Fruit fly (Drosophila melanogaster) whole organism, embryonic: ENCODE results near the gene Bet5.

Experiments
- Abd-B ChIP-seq: fragments of 200-800 bp; sonication (Bioruptor generic); optimal IDR thresholded peaks from 2 replicates; lab custom pipeline; 2018; ENCODE audit warnings: missing biosample characterization, mild to moderate bottlenecking, missing genetic modification characterization, moderate library complexity
- Bdp1 ChIP-seq: fragments of 200-800 bp; sonication (Bioruptor generic); optimal IDR thresholded peaks from 3 replicates; lab custom pipeline; 2016; ENCODE audit warnings: missing biosample characterization, missing genetic modification characterization
- Blimp-1 ChIP-seq: fragments of 200-800 bp; sonication (Bioruptor generic); optimal IDR thresholded peaks from 3 replicates; lab custom pipeline; 2018; ENCODE audit warnings: missing biosample characterization, missing genetic modification characterization, mild to moderate bottlenecking, moderate library complexity, missing genetic modification reagents
- CG10654 ChIP-seq: fragments of 200-800 bp; sonication (Bioruptor generic); optimal IDR thresholded peaks from 2 replicates; lab custom pipeline; 2016; ENCODE audit warnings: missing biosample characterization, missing genetic modification characterization
- CG11696 ChIP-seq: fragments of 200-800 bp; sonication (Bioruptor generic); IDR thresholded peaks from 2 replicates; pipeline ENCODE4 v1.3.6; 2022; ENCODE audit warnings: missing biosample characterization, missing genetic modification characterization
- CG14014 ChIP-seq: fragments of 200-800 bp; sonication (Bioruptor generic); IDR thresholded peaks from 2 replicates; pipeline ENCODE4 v1.3.6; 2022; ENCODE audit warnings: missing biosample characterization, missing genetic modification characterization
- CG14441 ChIP-seq: fragments of 200-800 bp; sonication (Bioruptor generic); IDR thresholded peaks from 2 replicates; pipeline ENCODE4 v1.3.6; 2022; ENCODE audit warnings: missing biosample characterization, missing genetic modification characterization
- CG17359 ChIP-seq: fragments of 200-800 bp; sonication (Bioruptor generic); optimal IDR thresholded peaks from 3 replicates; lab custom pipeline; 2018; ENCODE audit warnings: missing biosample characterization, mild to moderate bottlenecking, missing genetic modification characterization, moderate library complexity
- CG1792 ChIP-seq: fragments of 200-800 bp; sonication (Bioruptor generic); optimal IDR thresholded peaks from 2 replicates; lab custom pipeline; 2016; ENCODE audit warnings: missing biosample characterization, missing genetic modification characterization
- CG18599 ChIP-seq: fragments of 200-800 bp; sonication (Bioruptor generic); optimal IDR thresholded peaks from 3 replicates; lab custom pipeline; 2017; ENCODE audit warnings: missing biosample characterization, missing genetic modification characterization, mild to moderate bottlenecking, moderate library complexity, missing genetic modification reagents
- CG18619 ChIP-seq: fragments of 200-800 bp; sonication (Bioruptor generic); optimal IDR thresholded peaks from 3 replicates; lab custom pipeline; 2017; ENCODE audit warnings: missing biosample characterization, mild to moderate bottlenecking, missing genetic modification characterization
- CG2202 ChIP-seq: fragments of 200-800 bp; sonication (Bioruptor generic); optimal IDR thresholded peaks from 2 replicates; lab custom pipeline; 2018; ENCODE audit warnings: missing biosample characterization, mild to moderate bottlenecking, missing genetic modification characterization
- CG2889 ChIP-seq: fragments of 200-800 bp; sonication (Bioruptor generic); IDR thresholded peaks from 3 replicates; pipeline ENCODE4 v1.3.6; 2022; ENCODE audit warnings: missing biosample characterization, missing genetic modification characterization
- CG32772 ChIP-seq: fragments of 200-800 bp; sonication (Bioruptor generic); IDR thresholded peaks from 2 replicates; pipeline ENCODE4 v1.3.6; 2022; ENCODE audit warnings: missing biosample characterization, missing genetic modification characterization
- CG3407 ChIP-seq: fragments of 200-800 bp; sonication (Bioruptor generic); optimal IDR thresholded peaks from 2 replicates; lab custom pipeline; 2018; ENCODE audit warnings: missing biosample characterization, mild to moderate bottlenecking, missing genetic modification characterization
- CG3726 ChIP-seq: fragments of 200-800 bp; sonication (Bioruptor generic); IDR thresholded peaks from 3 replicates; pipeline ENCODE4, ENCODE4 v1.3.6; 2022; ENCODE audit warnings: missing biosample characterization, missing genetic modification characterization
- CG42726 ChIP-seq: fragments of 200-800 bp; sonication (Bioruptor generic); IDR thresholded peaks from 2 replicates; pipeline ENCODE4 v1.3.6; 2022; ENCODE audit warnings: missing biosample characterization, missing genetic modification characterization; ENCODE audit not compliant: partially characterized antibody
- CG6765 ChIP-seq: fragments of 200-800 bp; sonication (Bioruptor generic); optimal IDR thresholded peaks from 3 replicates; lab custom pipeline; 2017; ENCODE audit warnings: missing biosample characterization, mild to moderate bottlenecking, missing genetic modification characterization
- CG8765 ChIP-seq: fragments of 200-800 bp; sonication (Bioruptor generic); IDR thresholded peaks from 2 replicates; pipeline ENCODE4 v1.3.6; 2022; ENCODE audit warnings: missing biosample characterization, missing genetic modification characterization
- CG9797 ChIP-seq: fragments of 200-800 bp; sonication (Bioruptor generic); optimal IDR thresholded peaks from 3 replicates; lab custom pipeline; 2018; ENCODE audit warnings: missing biosample characterization, mild to moderate bottlenecking, missing genetic modification characterization
- Camta ChIP-seq: fragments of 200-800 bp; sonication (Bioruptor generic); optimal IDR thresholded peaks from 2 replicates; lab custom pipeline; 2016; ENCODE audit warnings: missing biosample characterization, missing genetic modification characterization
- D ChIP-seq, 2 experiments: fragments of 200-800 bp in 1 of 2; fragments of >200 bp in 1 of 2; sonication (Bioruptor generic) in 1 of 2; optimal IDR thresholded peaks; 2 replicates in 1 of 2; 3 replicates in 1 of 2; lab custom pipeline; 2017; ENCODE audit warnings: mild to moderate bottlenecking in 1 of 2, missing biosample characterization in 1 of 2, missing genetic modification characterization in 1 of 2, missing genetic modification reagents in 1 of 2
- Doc2 ChIP-seq: fragments of 200-800 bp; sonication (Bioruptor generic); IDR thresholded peaks from 2 replicates; pipeline ENCODE4 v1.3.6; 2022; ENCODE audit warnings: missing biosample characterization, missing genetic modification characterization
- HLHmδ ChIP-seq: fragments of 200-800 bp; sonication (Bioruptor generic); optimal IDR thresholded peaks from 2 replicates; lab custom pipeline; 2018; ENCODE audit warnings: missing biosample characterization, mild to moderate bottlenecking, missing genetic modification characterization, moderate library complexity
- HmgZ ChIP-seq: fragments of 200-800 bp; sonication (Bioruptor generic); optimal IDR thresholded peaks from 2 replicates; lab custom pipeline; 2018; ENCODE audit warnings: missing biosample characterization, mild to moderate bottlenecking, missing genetic modification characterization
- Mrtf ChIP-seq: fragments of 200-800 bp; sonication (Bioruptor generic); IDR thresholded peaks from 3 replicates; pipeline ENCODE4 v1.3.6; 2022; ENCODE audit warnings: missing biosample characterization, missing genetic modification characterization
- NFAT ChIP-seq: fragments of 200-800 bp; sonication (Bioruptor generic); IDR thresholded peaks from 2 replicates; pipeline ENCODE4 v1.3.6; 2022; ENCODE audit warnings: missing biosample characterization, missing genetic modification characterization
- Ptx1 ChIP-seq: fragments of 200-800 bp; sonication (Bioruptor generic); IDR thresholded peaks from 2 replicates; pipeline ENCODE4 v1.3.6; 2022; ENCODE audit warnings: missing biosample characterization, missing genetic modification characterization
- Ssrp ChIP-seq: fragments of 200-800 bp; sonication (Bioruptor generic); optimal IDR thresholded peaks from 2 replicates; lab custom pipeline; 2018; ENCODE audit warnings: missing biosample characterization, mild to moderate bottlenecking, missing genetic modification characterization, moderate library complexity
- Trl ChIP-seq, 3 experiments: fragments of >200 bp in 2 of 3; fragments of 200-800 bp in 1 of 3; sonication (Bioruptor generic) in 1 of 3; optimal IDR thresholded peaks; 2 replicates in 1 of 3; 3 replicates in 2 of 3; lab custom pipeline; 2016 to 2017; ENCODE audit warnings: missing biosample characterization in 1 of 3, missing genetic modification characterization in 1 of 3
- Xbp1 ChIP-seq: fragments of 200-800 bp; sonication (Bioruptor generic); optimal IDR thresholded peaks from 3 replicates; lab custom pipeline; 2016; ENCODE audit warnings: missing biosample characterization, mild to moderate bottlenecking, missing genetic modification characterization
- ap ChIP-seq: fragments of 200-800 bp; sonication (Bioruptor generic); IDR thresholded peaks from 2 replicates; pipeline ENCODE4 v1.3.6; 2022; ENCODE audit warnings: missing biosample characterization, missing genetic modification characterization
- cas ChIP-seq: fragments of 200-800 bp; sonication (Bioruptor generic); IDR thresholded peaks from 2 replicates; pipeline ENCODE4 v1.3.6; 2022; ENCODE audit warnings: missing biosample characterization, missing genetic modification characterization
- caup ChIP-seq: fragments of 200-800 bp; sonication (Bioruptor generic); optimal IDR thresholded peaks from 3 replicates; lab custom pipeline; 2017; ENCODE audit warnings: missing biosample characterization, mild to moderate bottlenecking, missing genetic modification characterization, moderate library complexity; ENCODE audit not compliant: severe bottlenecking
- dimm ChIP-seq: fragments of 200-800 bp; sonication (Bioruptor generic); IDR thresholded peaks from 2 replicates; pipeline ENCODE4 v1.3.6; 2022; ENCODE audit warnings: missing biosample characterization, missing genetic modification characterization
- en ChIP-seq: fragments of 200-800 bp; sonication (Bioruptor generic); optimal IDR thresholded peaks from 2 replicates; lab custom pipeline; 2016; ENCODE audit warnings: missing biosample characterization, missing genetic modification characterization
- gsb ChIP-seq: fragments of 200-800 bp; sonication (Bioruptor generic); IDR thresholded peaks from 2 replicates; pipeline ENCODE4 v1.3.6; 2022; ENCODE audit warnings: missing biosample characterization, missing genetic modification characterization
- lab ChIP-seq: fragments of 200-800 bp; sonication (Bioruptor generic); optimal IDR thresholded peaks from 3 replicates; lab custom pipeline; 2017; ENCODE audit warnings: missing biosample characterization, missing genetic modification characterization, mild to moderate bottlenecking, moderate library complexity, missing genetic modification reagents
- mam ChIP-seq: fragments of 200-800 bp; sonication (Bioruptor generic); optimal IDR thresholded peaks from 3 replicates; lab custom pipeline; 2016; ENCODE audit warnings: missing biosample characterization, missing genetic modification characterization
- nmo ChIP-seq: fragments of 200-800 bp; sonication (Bioruptor generic); optimal IDR thresholded peaks from 2 replicates; lab custom pipeline; 2018; ENCODE audit warnings: missing biosample characterization, mild to moderate bottlenecking, missing genetic modification characterization, moderate library complexity
- org-1 ChIP-seq: fragments of 200-800 bp; sonication (Bioruptor generic); optimal IDR thresholded peaks from 2 replicates; lab custom pipeline; 2017; ENCODE audit warnings: missing biosample characterization, missing genetic modification characterization
- p53 ChIP-seq: fragments of 200-800 bp; sonication (Bioruptor generic); optimal IDR thresholded peaks from 2 replicates; lab custom pipeline; 2016; ENCODE audit warnings: missing biosample characterization, missing genetic modification characterization
- psq ChIP-seq: fragments of 200-800 bp; sonication (Bioruptor generic); optimal IDR thresholded peaks from 2 replicates; lab custom pipeline; 2017; ENCODE audit warnings: missing biosample characterization, missing genetic modification characterization
- pzg ChIP-seq: fragments of 200-800 bp; sonication (Bioruptor generic); optimal IDR thresholded peaks from 3 replicates; lab custom pipeline; 2018; ENCODE audit warnings: missing biosample characterization, mild to moderate bottlenecking, missing genetic modification characterization, moderate library complexity
- repo ChIP-seq: fragments of 200-800 bp; sonication (Bioruptor generic); optimal IDR thresholded peaks from 2 replicates; lab custom pipeline; 2016; ENCODE audit warnings: missing biosample characterization, missing genetic modification characterization
- toy ChIP-seq: fragments of 200-800 bp; sonication (Bioruptor generic); IDR thresholded peaks from 2 replicates; pipeline ENCODE4 v1.3.6; 2022; ENCODE audit warnings: missing biosample characterization, missing genetic modification characterization
- unpg ChIP-seq: fragments of 200-800 bp; sonication (Bioruptor generic); optimal IDR thresholded peaks from 3 replicates; lab custom pipeline; 2018; ENCODE audit warnings: missing biosample characterization, mild to moderate bottlenecking, missing genetic modification characterization, moderate library complexity
- wek ChIP-seq: fragments of 200-800 bp; sonication (Bioruptor generic); optimal IDR thresholded peaks from 3 replicates; lab custom pipeline; 2018; ENCODE audit warnings: missing biosample characterization, mild to moderate bottlenecking, missing genetic modification characterization, moderate library complexity
- zen2 ChIP-seq: fragments of 200-800 bp; sonication (Bioruptor generic); IDR thresholded peaks from 3 replicates; pipeline ENCODE4 v1.3.6; 2022; ENCODE audit warnings: missing biosample characterization, missing genetic modification characterization; ENCODE audit not compliant: partially characterized antibody
- zfh1 ChIP-seq: fragments of 200-800 bp; sonication (Bioruptor generic); IDR thresholded peaks from 3 replicates; pipeline ENCODE4 v1.3.6; 2022; ENCODE audit warnings: missing biosample characterization, missing genetic modification characterization

Bet5 gene

DNA sequence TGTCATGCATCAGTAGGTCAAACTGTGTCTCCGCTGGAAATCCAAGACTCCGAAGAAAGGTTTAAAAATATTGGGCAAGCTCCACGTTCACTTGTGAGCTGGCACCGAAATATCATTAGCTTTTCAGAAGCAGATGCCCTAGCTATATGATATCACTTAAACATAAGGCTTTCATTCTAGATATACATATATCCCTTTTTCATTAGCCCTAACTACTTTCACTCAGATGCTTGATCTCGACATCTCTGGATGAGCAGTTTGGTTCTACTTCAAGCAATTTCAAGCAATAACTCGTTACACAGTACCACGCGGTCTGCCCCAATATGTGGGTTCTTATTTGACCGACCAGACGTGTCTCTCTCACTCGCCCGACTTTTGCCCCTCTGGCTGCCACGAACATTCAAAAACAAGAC lies 11.4 kb downstream of the Bet5 start (continued):
- TF ChIP-seq CG11696 (GFP tag; lab: Robert Waterston, UW) (no peak), psq (GFP tag; lab: Kevin White, UChicago) (no peak), CG18619 (GFP tag; lab: Kevin White, UChicago) (peak; percentile 60), CG3407 (no peak), dimm (GFP tag; lab: Robert Waterston, UW) (no peak), D (optimal IDR thresholded peaks at IDR 0.05; lab: Kevin White, UChicago) (no peak), D (GFP tag; optimal IDR thresholded peaks at IDR 0.05; lab: Kevin White, UChicago) (no peak), repo (GFP tag; lab: Kevin White, UChicago) (peak; percentile 30), Xbp1 (GFP tag; lab: Kevin White, UChicago) (peak; percentile 55), org-1 (GFP tag; lab: Kevin White, UChicago) (peak; percentile 55), unpg (GFP tag; lab: Kevin White, UChicago) (peak; percentile 4), NFAT (GFP tag; lab: Robert Waterston, UW) (no peak), Abd-B (GFP tag; lab: Kevin White, UChicago) (peak; percentile 35), Ptx1 (GFP tag; lab: Robert Waterston, UW) (peak; percentile 43; the same call in 1 of the 2 replicates), Mrtf (no peak), lab (no peak), CG6765 (GFP tag; lab: Kevin White, UChicago) (no peak), CG8765 (no peak), CG3726 (GFP tag; lab: Robert Waterston, UW) (no peak), Camta (GFP tag; lab: Kevin White, UChicago) (no peak), p53 (peak; percentile 10), CG18599 (no peak), CG14014 (GFP tag; lab: Robert Waterston, UW) (no peak), CG10654 (GFP tag; lab: Kevin White, UChicago) (no peak), gsb (GFP tag; lab: Robert Waterston, UW) (no peak), HmgZ (tag; lab: Kevin White, UChicago) (peak; percentile 8), wek (no peak), Doc2 (GFP tag; lab: Robert Waterston, UW) (no peak), CG42726 (GFP tag; lab: Robert Waterston, UW) (no peak), CG1792 (no peak), Ssrp (tag; lab: Kevin White, UChicago) (peak; percentile 48), Bdp1 (no peak), Trl (optimal IDR thresholded peaks at IDR 0.05; lab: Kevin White, UChicago) (no peak), Trl (GFP tag; optimal IDR thresholded peaks at IDR 0.05; lab: Kevin White, UChicago) (peak; percentile 46), toy (GFP tag; lab: Robert Waterston, UW) (no peak), mam (peak; percentile 39), nmo (peak; percentile 83), CG9797 (GFP tag; lab: Kevin White, UChicago) (no peak), CG17359 (tag; lab: Kevin White, UChicago) (no peak), pzg (GFP tag; lab: Kevin White, UChicago) (no peak), Blimp-1 (GFP tag; lab: Kevin White, UChicago) (peak; percentile 33), caup (GFP tag; lab: Kevin White, UChicago) (no peak), en (GFP tag; lab: Kevin White, UChicago) (no peak), ap (GFP tag; lab: Robert Waterston, UW) (no peak), cas (GFP tag; lab: Robert Waterston, UW) (no peak), CG14441 (GFP tag; lab: Robert Waterston, UW) (peak; percentile 31; the same call in 1 of the 2 replicates), HLHmδ (GFP tag; lab: Kevin White, UChicago) (no peak), zfh1 (GFP tag; lab: Robert Waterston, UW) (peak; percentile 48; the same call in 1 of the 3 replicates), zen2 (GFP tag; lab: Robert Waterston, UW) (no peak), CG2202 (tag; lab: Kevin White, UChicago) (no peak), CG32772 (GFP tag; lab: Robert Waterston, UW) (no peak), CG2889 (no peak)
